Worm (Caenorhabditis elegans) whole organism, L3 larva: ENCODE data around the gene F53F8.7.
A peak's percentile ranks its signal among the peaks of the same experiment; 100 is the strongest.

ENCODE experiments used
- daf-12 ChIP-seq: fragments of 150-350 bp; optimal IDR thresholded peaks from 2 replicates; lab custom pipeline; 2014; ENCODE audit warnings: missing biosample characterization, missing genetic modification reagents, missing genetic modification characterization
- eor-1 ChIP-seq, 2 experiments: fragments of 150-350 bp; optimal IDR thresholded peaks; 2 replicates each; lab custom pipeline; 2014 to 2018; ENCODE audit warnings: missing biosample characterization in 2 of 2, missing genetic modification characterization in 2 of 2
- fos-1 ChIP-seq: fragments of 150-350 bp; optimal IDR thresholded peaks from 2 replicates; lab custom pipeline; 2014; ENCODE audit warnings: missing biosample characterization, missing genetic modification characterization
- snpc-4 ChIP-seq: fragments of 150-350 bp; optimal IDR thresholded peaks from 2 replicates; lab custom pipeline; 2014; ENCODE audit warnings: missing biosample characterization, missing genetic modification characterization
- unc-39 ChIP-seq: sonication (generic microtip); optimal IDR thresholded peaks from 4 replicates; lab custom pipeline; 2017; ENCODE audit warnings: missing biosample characterization, missing genetic modification characterization
- ztf-11 ChIP-seq: fragments of 150-350 bp; optimal IDR thresholded peaks from 2 replicates; lab custom pipeline; 2014; ENCODE audit warnings: missing biosample characterization, missing genetic modification characterization

DNA sequence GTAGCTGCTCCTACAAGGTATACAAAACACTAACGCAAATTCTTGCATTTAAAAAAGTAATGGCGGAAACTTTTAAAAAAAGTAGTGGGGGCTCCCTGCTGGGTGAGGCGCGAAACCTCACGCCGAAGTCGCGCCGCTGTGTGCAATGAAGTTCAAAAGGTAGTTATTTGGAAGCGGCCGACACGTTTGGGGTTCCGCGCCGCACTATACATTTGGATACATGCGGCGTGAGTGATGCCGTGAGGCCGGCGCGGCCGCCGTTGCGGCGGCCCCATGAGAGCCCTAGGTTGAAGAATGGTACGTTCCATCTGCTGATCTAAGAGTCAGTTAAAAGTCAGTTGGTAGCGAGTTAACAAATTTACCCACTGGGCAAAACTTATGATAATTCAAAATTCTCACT lies 16.3 kb downstream of the F53F8.7 start:
- TF ChIP-seq daf-12 (tag; lab: Kevin White, UChicago): no peak
- peak; percentile 2 for TF ChIP-seq snpc-4
- no peak for TF ChIP-seq unc-39
- TF ChIP-seq ztf-11: no peak
- TF ChIP-seq fos-1: no peak
- TF ChIP-seq eor-1 (tag; optimal IDR thresholded peaks at IDR 0.05; lab: Kevin White, UChicago): no peak
